Worm (Caenorhabditis elegans): Measurements from ENCODE around the gene F29C4.4.

ce11 chrIV:78206-78605, 33.3 kb upstream of the F29C4.4 start:
- TF ChIP-seq zip-8 (tag; optimal IDR thresholded peaks at IDR 0.05) (no peak), nhr-12 (tag; optimal IDR thresholded peaks at IDR 0.05) (no peak), blmp-1 (tag; optimal IDR thresholded peaks at IDR 0.05) (no peak), ceh-43 (GFP tag; optimal IDR thresholded peaks at IDR 0.05) (no peak), snpc-4 (tag; optimal IDR thresholded peaks at IDR 0.05) (no peak), elt-1 (tag; optimal IDR thresholded peaks at IDR 0.05; ENCODE audit: borderline replicate concordance, insufficient read depth) (no peak), sem-2 (GFP tag; optimal IDR thresholded peaks at IDR 0.05) (no peak), ztf-11 (tag; optimal IDR thresholded peaks at IDR 0.05) (no peak), unc-62 (GFP tag; optimal IDR thresholded peaks at IDR 0.05) (no peak), unc-120 (tag; optimal IDR thresholded peaks at IDR 0.05; ENCODE audit: poor library complexity, severe bottlenecking) (no peak), bed-3 (GFP tag; optimal IDR thresholded peaks at IDR 0.05) (no peak), lsy-2 (tag; optimal IDR thresholded peaks at IDR 0.05) (no peak)

Measured in whole organism, mixed stage, embryonic.